Worm (Caenorhabditis elegans) whole organism, young adult: ENCODE results near the gene C15H9.3.

Experiments
- F33H1.4 ChIP-seq: fragments of 200-800 bp; sonication (Bioruptor generic); IDR thresholded peaks from 2 replicates; pipeline ENCODE4 v1.3.6; 2022; ENCODE audit warnings: missing genetic modification reagents, missing genetic modification characterization, missing compliant biosample characterization
- F49E8.2 ChIP-seq: sonication (generic microtip); optimal IDR thresholded peaks from 3 replicates; lab custom pipeline; 2017; ENCODE audit warnings: missing genetic modification characterization, mild to moderate bottlenecking, missing compliant biosample characterization, antibody characterized with exemption, moderate library complexity; ENCODE audit not compliant: insufficient read depth
- F57A8.1 ChIP-seq: fragments of 200-800 bp; sonication (Bioruptor generic); optimal IDR thresholded peaks from 2 replicates; lab custom pipeline; 2018; ENCODE audit warnings: mild to moderate bottlenecking, missing genetic modification characterization, moderate library complexity, missing compliant biosample characterization
- F57C9.4 ChIP-seq: sonication (generic microtip); optimal IDR thresholded peaks from 2 replicates; lab custom pipeline; 2017; ENCODE audit warnings: mild to moderate bottlenecking, missing genetic modification characterization, missing compliant biosample characterization
- Y53F4B.3 ChIP-seq: fragments of 200-800 bp; sonication (Bioruptor generic); IDR thresholded peaks from 2 replicates; pipeline ENCODE4 v1.3.6; 2022; ENCODE audit warnings: missing genetic modification reagents, missing genetic modification characterization, missing compliant biosample characterization
- Y53G8AR.9 ChIP-seq: fragments of 200-800 bp; sonication (Bioruptor generic); conservative IDR thresholded peaks from 2 replicates; pipeline ENCODE4 v1.3.6; 2022; ENCODE audit warnings: missing genetic modification reagents, missing genetic modification characterization, missing compliant biosample characterization
- attf-3 ChIP-seq: fragments of 200-800 bp; sonication (Bioruptor generic); conservative IDR thresholded peaks from 2 replicates; pipeline ENCODE4 v1.3.6; 2022; ENCODE audit warnings: missing genetic modification reagents, missing genetic modification characterization, missing compliant biosample characterization
- attf-5 ChIP-seq: fragments of 200-800 bp; sonication (Bioruptor generic); optimal IDR thresholded peaks from 2 replicates; lab custom pipeline; 2018; ENCODE audit warnings: mild to moderate bottlenecking, missing genetic modification characterization, missing compliant biosample characterization
- cebp-1 ChIP-seq, 2 experiments: fragments of 200-800 bp in 1 of 2; sonication (Bioruptor generic) in 1 of 2; sonication (generic microtip) in 1 of 2; IDR thresholded peaks in 1 of 2; optimal IDR thresholded peaks in 1 of 2; 2 replicates each; pipeline versions ENCODE4 v1.3.6 to Lab custom; 2017 to 2022; ENCODE audit warnings: missing compliant biosample characterization in 2 of 2, missing genetic modification characterization in 2 of 2, mild to moderate bottlenecking in 1 of 2, missing genetic modification reagents in 1 of 2, moderate library complexity in 1 of 2
- cebp-2 ChIP-seq: fragments of 200-800 bp; sonication (Bioruptor generic); IDR thresholded peaks from 2 replicates; pipeline ENCODE4 v1.3.6; 2022; ENCODE audit warnings: missing genetic modification characterization, missing compliant biosample characterization
- ceh-27 ChIP-seq: fragments of 200-800 bp; sonication (Bioruptor generic); optimal IDR thresholded peaks from 2 replicates; lab custom pipeline; 2018; ENCODE audit warnings: mild to moderate bottlenecking, missing genetic modification characterization, moderate library complexity, missing compliant biosample characterization
- ceh-40 ChIP-seq: fragments of 200-800 bp; sonication (Bioruptor generic); IDR thresholded peaks from 2 replicates; pipeline ENCODE4 v1.3.6; 2022; ENCODE audit warnings: missing genetic modification characterization, missing compliant biosample characterization
- ceh-58 ChIP-seq: fragments of 200-800 bp; sonication (Bioruptor generic); IDR thresholded peaks from 2 replicates; pipeline ENCODE4 v1.3.6; 2022; ENCODE audit warnings: missing genetic modification characterization, missing compliant biosample characterization
- ceh-91 ChIP-seq: fragments of 200-800 bp; sonication (Bioruptor generic); IDR thresholded peaks from 2 replicates; pipeline ENCODE4 v1.3.6; 2022; ENCODE audit warnings: missing genetic modification reagents, missing genetic modification characterization, missing compliant biosample characterization
- dox-1 ChIP-seq: fragments of 200-800 bp; sonication (Bioruptor generic); IDR thresholded peaks from 2 replicates; pipeline ENCODE4 v1.3.6; 2022; ENCODE audit warnings: missing genetic modification reagents, missing genetic modification characterization, missing compliant biosample characterization
- egl-44 ChIP-seq: fragments of 200-800 bp; sonication (Bioruptor generic); IDR thresholded peaks from 2 replicates; pipeline ENCODE4 v1.3.6; 2022; ENCODE audit warnings: missing genetic modification reagents, missing genetic modification characterization, missing compliant biosample characterization
- fkh-3 ChIP-seq: sonication (generic microtip); optimal IDR thresholded peaks from 2 replicates; lab custom pipeline; 2016; ENCODE audit warnings: mild to moderate bottlenecking, missing genetic modification characterization, missing compliant biosample characterization
- gei-17 ChIP-seq: fragments of 200-800 bp; sonication (Bioruptor generic); optimal IDR thresholded peaks from 2 replicates; lab custom pipeline; 2018; ENCODE audit warnings: mild to moderate bottlenecking, missing genetic modification characterization, missing compliant biosample characterization
- hmg-20 ChIP-seq: fragments of 200-800 bp; sonication (Bioruptor generic); IDR thresholded peaks from 2 replicates; pipeline ENCODE4 v1.3.6; 2022; ENCODE audit warnings: missing genetic modification reagents, missing genetic modification characterization, missing compliant biosample characterization
- lin-40 ChIP-seq: sonication (generic microtip); optimal IDR thresholded peaks from 2 replicates; lab custom pipeline; 2016; ENCODE audit warnings: missing genetic modification characterization, mild to moderate bottlenecking, missing compliant biosample characterization, missing genotype, missing genetic modification reagents
- lsl-1 ChIP-seq: fragments of 200-800 bp; sonication (Bioruptor generic); optimal IDR thresholded peaks from 2 replicates; lab custom pipeline; 2018; ENCODE audit warnings: mild to moderate bottlenecking, missing genetic modification characterization, moderate library complexity, missing compliant biosample characterization
- madf-6 ChIP-seq: fragments of 200-800 bp; sonication (Bioruptor generic); IDR thresholded peaks from 2 replicates; pipeline ENCODE4 v1.3.6; 2022; ENCODE audit warnings: missing genetic modification reagents, missing genetic modification characterization, missing compliant biosample characterization
- mcd-1 ChIP-seq: fragments of 200-800 bp; sonication (Bioruptor generic); IDR thresholded peaks from 2 replicates; pipeline ENCODE4 v1.3.6; 2022; ENCODE audit warnings: missing genetic modification reagents, missing genetic modification characterization, missing compliant biosample characterization
- nfyb-1 ChIP-seq: fragments of 200-800 bp; sonication (Bioruptor generic); IDR thresholded peaks from 2 replicates; pipeline ENCODE4 v1.3.6; 2022; ENCODE audit warnings: missing genetic modification reagents, missing genetic modification characterization, missing compliant biosample characterization
- nhr-80 ChIP-seq: sonication (generic microtip); optimal IDR thresholded peaks from 2 replicates; lab custom pipeline; 2016; ENCODE audit warnings: missing genetic modification characterization, missing compliant biosample characterization
- nhr-90 ChIP-seq: sonication (generic microtip); optimal IDR thresholded peaks from 2 replicates; lab custom pipeline; 2016; ENCODE audit warnings: missing genotype, mild to moderate bottlenecking, missing genetic modification characterization, missing compliant biosample characterization
- pbrm-1 ChIP-seq: fragments of 200-800 bp; sonication (Bioruptor generic); IDR thresholded peaks from 2 replicates; pipeline ENCODE4 v1.3.6; 2022; ENCODE audit warnings: missing genetic modification reagents, missing genetic modification characterization, missing compliant biosample characterization
- repo-1 ChIP-seq: sonication (generic microtip); optimal IDR thresholded peaks from 2 replicates; lab custom pipeline; 2017; ENCODE audit warnings: mild to moderate bottlenecking, missing genetic modification characterization, missing compliant biosample characterization
- sdz-38 ChIP-seq: sonication (generic microtip); optimal IDR thresholded peaks from 2 replicates; lab custom pipeline; 2016; ENCODE audit warnings: missing genotype, missing genetic modification characterization, missing compliant biosample characterization
- sea-2 ChIP-seq: fragments of 200-800 bp; sonication (Bioruptor generic); IDR thresholded peaks from 2 replicates; pipeline ENCODE4 v1.3.6; 2022; ENCODE audit warnings: missing genetic modification characterization, missing compliant biosample characterization
- snpc-3.4 ChIP-seq: sonication (generic microtip); optimal IDR thresholded peaks from 2 replicates; lab custom pipeline; 2017; ENCODE audit warnings: missing genetic modification characterization, mild to moderate bottlenecking, missing compliant biosample characterization, antibody characterized with exemption, moderate library complexity, missing genotype, missing genetic modification reagents
- tbp1 ChIP-seq: fragments of 200-800 bp; sonication (Bioruptor generic); optimal IDR thresholded peaks from 2 replicates; lab custom pipeline; 2018; ENCODE audit warnings: mild to moderate bottlenecking, missing genetic modification characterization, missing compliant biosample characterization
- tlf-1 ChIP-seq: fragments of 200-800 bp; sonication (Bioruptor generic); optimal IDR thresholded peaks from 2 replicates; lab custom pipeline; 2018; ENCODE audit warnings: mild to moderate bottlenecking, missing genetic modification characterization, missing compliant biosample characterization
- unc-62 ChIP-seq: fragments of 150-350 bp; optimal IDR thresholded peaks from 2 replicates; lab custom pipeline; 2014; ENCODE audit warnings: missing biosample characterization, missing genetic modification reagents, missing genetic modification characterization
- zfh-2 ChIP-seq: fragments of 200-800 bp; sonication (Bioruptor generic); conservative IDR thresholded peaks from 2 replicates; pipeline ENCODE4 v1.3.6; 2022; ENCODE audit warnings: missing genetic modification reagents, missing genetic modification characterization, missing compliant biosample characterization
- zim-3 ChIP-seq: sonication (generic microtip); optimal IDR thresholded peaks from 2 replicates; lab custom pipeline; 2017; ENCODE audit warnings: mild to moderate bottlenecking, missing genetic modification characterization, moderate library complexity, missing compliant biosample characterization
- ztf-18 ChIP-seq: sonication (generic microtip); optimal IDR thresholded peaks from 2 replicates; lab custom pipeline; 2016; ENCODE audit warnings: missing genotype, mild to moderate bottlenecking, missing genetic modification characterization, missing compliant biosample characterization
- ztf-22 ChIP-seq: fragments of 200-800 bp; sonication (Bioruptor generic); optimal IDR thresholded peaks from 2 replicates; lab custom pipeline; 2018; ENCODE audit warnings: mild to moderate bottlenecking, missing genetic modification characterization, moderate library complexity, missing compliant biosample characterization

The C15H9.3 gene

DNA sequence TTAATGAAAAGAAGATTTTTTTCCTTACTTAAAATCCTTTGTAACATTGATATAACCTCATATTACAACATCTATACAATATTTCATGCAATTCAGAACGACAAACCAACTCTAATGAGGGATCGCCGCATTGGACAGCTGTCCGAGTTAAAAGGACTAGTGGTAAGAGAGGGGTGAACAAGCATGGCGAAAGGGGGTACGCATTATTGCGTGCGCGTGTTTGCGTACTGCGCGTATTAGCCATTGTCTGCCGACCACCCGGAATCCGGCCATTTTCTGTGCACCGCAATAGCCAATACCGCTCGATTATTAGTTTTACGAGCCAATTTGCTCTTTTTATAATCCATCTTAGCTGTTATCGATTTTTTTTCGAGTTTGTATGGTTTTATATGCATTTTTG lies 18.1 kb upstream of the C15H9.3 start, which contains the start of gene C15H9.4:
C15H9.4 (plus strand) TSS at position 93 of the 400 bp plus-strand sequence.
- TF ChIP-seq gei-17 (GFP tag; lab: Kevin White, UChicago), result no peak
- TF ChIP-seq nhr-80 (tag; lab: Kevin White, UChicago), result no peak
- peak; percentile 2 for TF ChIP-seq lin-40 (tag; lab: Kevin White, UChicago)
- TF ChIP-seq ztf-18, result no peak
- no peak for TF ChIP-seq F33H1.4 (GFP tag; lab: Robert Waterston, UW)
- TF ChIP-seq mcd-1 (GFP tag; lab: Robert Waterston, UW), result 0 out of 2 replicates have a peak, but pooled peaks have one; percentile 8
- no peak for TF ChIP-seq sea-2
- peak; percentile 35 for TF ChIP-seq repo-1 (tag; lab: Kevin White, UChicago)
- peak; percentile 26 for TF ChIP-seq tbp1 (GFP tag; lab: Kevin White, UChicago)
- TF ChIP-seq ceh-27 (GFP tag; lab: Kevin White, UChicago), result peak; percentile 51
- no peak for TF ChIP-seq Y53G8AR.9 (GFP tag; lab: Robert Waterston, UW)
- no peak for TF ChIP-seq lsl-1
- no peak for TF ChIP-seq zim-3
- 0 out of 2 replicates have a peak, but pooled peaks have one; percentile 29 for TF ChIP-seq pbrm-1 (GFP tag; lab: Robert Waterston, UW)
- no peak for TF ChIP-seq hmg-20 (GFP tag; lab: Robert Waterston, UW)
- TF ChIP-seq ceh-40 (GFP tag; lab: Robert Waterston, UW), result no peak
- TF ChIP-seq zfh-2 (GFP tag; lab: Robert Waterston, UW), result peak; percentile 31; the same call in 1 of the 2 replicates
- no peak for TF ChIP-seq fkh-3 (tag; lab: Kevin White, UChicago)
- TF ChIP-seq nhr-90, result no peak
- no peak for TF ChIP-seq cebp-2 (GFP tag; lab: Robert Waterston, UW)
- no peak for TF ChIP-seq Y53F4B.3 (GFP tag; lab: Robert Waterston, UW)
- peak; percentile 71; the same call in 1 of the 2 replicates for TF ChIP-seq nfyb-1 (GFP tag; lab: Robert Waterston, UW)
- no peak for TF ChIP-seq ztf-22 (GFP tag; lab: Kevin White, UChicago)
- TF ChIP-seq F57C9.4 (tag; lab: Kevin White, UChicago), result no peak
- TF ChIP-seq attf-3, result no peak
- TF ChIP-seq dox-1 (GFP tag; lab: Robert Waterston, UW), result 0 out of 2 replicates have a peak, but pooled peaks have one; percentile 22
- TF ChIP-seq cebp-1 (GFP tag; IDR thresholded peaks at IDR 0.05; lab: Robert Waterston, UW), result no peak
- TF ChIP-seq cebp-1 (tag; optimal IDR thresholded peaks at IDR 0.05; lab: Kevin White, UChicago), result peak; percentile 56
- no peak for TF ChIP-seq madf-6 (GFP tag; lab: Robert Waterston, UW)
- no peak for TF ChIP-seq attf-5
- no peak for TF ChIP-seq egl-44 (GFP tag; lab: Robert Waterston, UW)
- TF ChIP-seq snpc-3.4 (tag; lab: Kevin White, UChicago), result no peak

DNA sequence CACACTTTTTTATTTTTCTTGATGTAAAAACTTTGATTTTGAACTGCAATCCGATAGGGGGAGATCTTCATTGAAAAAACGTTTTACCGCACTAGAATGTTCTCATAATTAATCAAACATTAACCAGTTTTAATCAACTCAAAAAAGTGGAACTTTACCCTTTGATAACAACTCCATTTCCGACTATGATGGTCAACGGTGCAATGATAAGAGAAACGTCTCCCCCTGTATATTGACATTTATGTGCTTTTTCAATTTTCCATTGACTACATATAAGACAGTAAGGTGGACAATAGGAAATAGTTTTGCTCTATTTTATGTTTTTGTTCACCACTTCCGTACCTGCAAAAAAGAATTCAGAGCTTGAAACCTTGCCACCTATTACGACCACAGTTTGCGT lies 17.2 kb upstream of the C15H9.3 start:
- TF ChIP-seq hmg-20 (GFP tag; lab: Robert Waterston, UW), result no peak
- no peak for TF ChIP-seq F57A8.1 (GFP tag; lab: Kevin White, UChicago)
- no peak for TF ChIP-seq sdz-38
- TF ChIP-seq dox-1 (GFP tag; lab: Robert Waterston, UW), result no peak
- no peak for TF ChIP-seq F49E8.2 (tag; lab: Kevin White, UChicago)
- TF ChIP-seq nhr-80 (tag; lab: Kevin White, UChicago), result peak; percentile 66
- no peak for TF ChIP-seq ceh-40 (GFP tag; lab: Robert Waterston, UW)
- no peak for TF ChIP-seq lsl-1
- TF ChIP-seq attf-3, result no peak
- peak; percentile 53 for TF ChIP-seq unc-62
- TF ChIP-seq ceh-91 (GFP tag; lab: Robert Waterston, UW), result no peak
- no peak for TF ChIP-seq ceh-58 (GFP tag; lab: Robert Waterston, UW)
- no peak for TF ChIP-seq tlf-1 (GFP tag; lab: Kevin White, UChicago)
